ENCODE assay signal across 3 fruit fly cellular contexts in the genomic region with DNA sequence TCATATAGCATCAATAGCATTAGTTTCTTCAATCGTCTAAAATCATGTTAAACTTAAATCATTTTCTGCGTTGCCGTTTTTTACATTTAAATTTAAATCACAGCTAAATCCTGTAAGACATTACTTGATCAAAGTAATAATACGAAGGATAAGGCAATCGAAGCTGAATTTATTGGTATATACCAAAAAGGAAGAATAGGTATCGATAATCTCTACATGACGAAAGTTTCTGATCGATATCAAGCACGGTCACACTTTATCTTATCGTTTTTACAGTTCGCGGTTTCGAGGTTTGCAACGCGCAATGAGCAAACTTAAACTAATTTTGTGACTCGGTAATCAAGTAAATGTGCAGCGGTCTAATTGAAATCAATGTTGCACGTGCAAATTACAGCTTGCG.
TF ChIP-seq lines count a peak whose summit lies in the region.

Gene Atac3 (minus strand): TSS at position 160 of the 400 bp plus-strand sequence.
Gene Ptpmeg (plus strand): TSS at position 265 of the 400 bp plus-strand sequence.

- no peak for TF ChIP-seq CTCF in whole organism, embryonic (GFP tag; optimal IDR thresholded peaks at IDR 0.05; lab: Kevin White, UChicago)

TF ChIP-seq in whole organism, adult, 20 proteins besides CTCF, POLR2A, EP300 and RAD21:
- TF ChIP-seq bab1 (GFP tag; optimal IDR thresholded peaks at IDR 0.05; lab: Kevin White, UChicago): peak; percentile 1
- TF ChIP-seq pad (GFP tag; optimal IDR thresholded peaks at IDR 0.05; lab: Kevin White, UChicago): peak; percentile 7
- TF ChIP-seq CG12768 (GFP tag; optimal IDR thresholded peaks at IDR 0.05; lab: Kevin White, UChicago): no peak
- peak; percentile 24 for TF ChIP-seq CG7101 (tag; optimal IDR thresholded peaks at IDR 0.05; lab: Kevin White, UChicago)

TF ChIP-seq in whole organism, embryonic, 481 proteins besides CTCF, POLR2A, EP300 and RAD21 (continues in another document):
- TF ChIP-seq CG3407 (GFP tag; optimal IDR thresholded peaks at IDR 0.05; lab: Kevin White, UChicago): no peak
- no peak for TF ChIP-seq wor (GFP tag; IDR thresholded peaks at IDR 0.05; lab: Robert Waterston, UW)
- peak; percentile 79 for TF ChIP-seq BEAF-32 (GFP tag; optimal IDR thresholded peaks at IDR 0.05; lab: Kevin White, UChicago)
- peak; percentile 8 for TF ChIP-seq grau (tag; optimal IDR thresholded peaks at IDR 0.05; lab: Kevin White, UChicago)
- no peak for TF ChIP-seq CG7786 (GFP tag; optimal IDR thresholded peaks at IDR 0.05; lab: Kevin White, UChicago)
- peak; percentile 66 for TF ChIP-seq Sry-δ (GFP tag; optimal IDR thresholded peaks at IDR 0.05; lab: Kevin White, UChicago)
- TF ChIP-seq CG34376 (GFP tag; optimal IDR thresholded peaks at IDR 0.05; lab: Kevin White, UChicago): peak; percentile 3
- TF ChIP-seq CG2712 (tag; optimal IDR thresholded peaks at IDR 0.05; lab: Kevin White, UChicago): peak; percentile 14
- TF ChIP-seq schlank (tag; optimal IDR thresholded peaks at IDR 0.05; lab: Kevin White, UChicago): no peak
- no peak for TF ChIP-seq CG34422 (GFP tag; IDR thresholded peaks at IDR 0.05; lab: Robert Waterston, UW)
- no peak for TF ChIP-seq tap (tag; optimal IDR thresholded peaks at IDR 0.05; lab: Kevin White, UChicago)
- no peak for TF ChIP-seq CG33557 (GFP tag; optimal IDR thresholded peaks at IDR 0.05; lab: Kevin White, UChicago)
- TF ChIP-seq so (GFP tag; IDR thresholded peaks at IDR 0.05; lab: Robert Waterston, UW): no peak
- peak; percentile 57; the same call in 1 of the 3 replicates for TF ChIP-seq CG6791 (GFP tag; IDR thresholded peaks at IDR 0.05; lab: Robert Waterston, UW; ENCODE audit: partially characterized antibody)
- peak; percentile 27 for TF ChIP-seq Nf-YC (tag; optimal IDR thresholded peaks at IDR 0.05; lab: Kevin White, UChicago)
- TF ChIP-seq gt (GFP tag; IDR thresholded peaks at IDR 0.05; lab: Robert Waterston, UW): no peak
- no peak for TF ChIP-seq ab (GFP tag; optimal IDR thresholded peaks at IDR 0.05; lab: Kevin White, UChicago)
- TF ChIP-seq CG7963 (GFP tag; IDR thresholded peaks at IDR 0.05; lab: Robert Waterston, UW; ENCODE audit: partially characterized antibody): 0 out of 3 replicates have a peak, but pooled peaks have one; percentile 4
- TF ChIP-seq Doc3 (GFP tag; IDR thresholded peaks at IDR 0.05; lab: Robert Waterston, UW; ENCODE audit: partially characterized antibody): peak; percentile 62
- no peak for TF ChIP-seq Hr51 (GFP tag; optimal IDR thresholded peaks at IDR 0.05; lab: Kevin White, UChicago)
- peak; percentile 90 for TF ChIP-seq gfzf (GFP tag; optimal IDR thresholded peaks at IDR 0.05; lab: Kevin White, UChicago)
- peak; percentile 42 for TF ChIP-seq her (GFP tag; optimal IDR thresholded peaks at IDR 0.05; lab: Kevin White, UChicago)
- no peak for TF ChIP-seq CG17912 (GFP tag; optimal IDR thresholded peaks at IDR 0.05; lab: Kevin White, UChicago)
- TF ChIP-seq hbn (GFP tag; IDR thresholded peaks at IDR 0.05; lab: Robert Waterston, UW; ENCODE audit: partially characterized antibody): peak; percentile 51
- TF ChIP-seq CG10267 (tag; optimal IDR thresholded peaks at IDR 0.05; lab: Kevin White, UChicago): peak; percentile 61
- no peak for TF ChIP-seq CG12391 (tag; optimal IDR thresholded peaks at IDR 0.05; lab: Kevin White, UChicago)
- TF ChIP-seq Dek (tag; optimal IDR thresholded peaks at IDR 0.05; lab: Kevin White, UChicago): no peak
- TF ChIP-seq CG11456 (GFP tag; IDR thresholded peaks at IDR 0.05; lab: Robert Waterston, UW): no peak
- TF ChIP-seq Lhr (GFP tag; optimal IDR thresholded peaks at IDR 0.05; lab: Kevin White, UChicago): peak; percentile 58
- no peak for TF ChIP-seq Elba2 (GFP tag; optimal IDR thresholded peaks at IDR 0.05; lab: Kevin White, UChicago)
- no peak for TF ChIP-seq Fer3 (tag; optimal IDR thresholded peaks at IDR 0.05; lab: Kevin White, UChicago)
- peak; percentile 75 for TF ChIP-seq Dll (GFP tag; IDR thresholded peaks at IDR 0.05; lab: Robert Waterston, UW; ENCODE audit: partially characterized antibody)
- TF ChIP-seq klu (GFP tag; IDR thresholded peaks at IDR 0.05; lab: Robert Waterston, UW): no peak
- no peak for TF ChIP-seq org-1 (GFP tag; optimal IDR thresholded peaks at IDR 0.05; lab: Kevin White, UChicago)
- no peak for TF ChIP-seq CG17359 (tag; optimal IDR thresholded peaks at IDR 0.05; lab: Kevin White, UChicago)
- peak; percentile 60 for TF ChIP-seq amos (GFP tag; IDR thresholded peaks at IDR 0.05; lab: Robert Waterston, UW; ENCODE audit: partially characterized antibody)
- no peak for TF ChIP-seq Eip74EF (GFP tag; optimal IDR thresholded peaks at IDR 0.05; lab: Kevin White, UChicago)
- TF ChIP-seq trh (GFP tag; optimal IDR thresholded peaks at IDR 0.05; lab: Kevin White, UChicago): no peak
- TF ChIP-seq CG17829 (tag; optimal IDR thresholded peaks at IDR 0.05; lab: Kevin White, UChicago): peak; percentile 30
- TF ChIP-seq CG6683 (GFP tag; optimal IDR thresholded peaks at IDR 0.05; lab: Kevin White, UChicago): no peak

TF ChIP-seq in whole organism, wandering third instar larva, 38 proteins besides CTCF, POLR2A, EP300 and RAD21:
- TF ChIP-seq Myc (optimal IDR thresholded peaks at IDR 0.05; lab: Kevin White, UChicago) (peak; percentile 29), brk (GFP tag; optimal IDR thresholded peaks at IDR 0.05; lab: Kevin White, UChicago) (no peak)
